Worm (Caenorhabditis elegans): ENCODE results near the gene Y53F4B.12.
A peak's percentile ranks its signal among the peaks of the same experiment; 100 is the strongest.

The Y53F4B.12 gene

DNA sequence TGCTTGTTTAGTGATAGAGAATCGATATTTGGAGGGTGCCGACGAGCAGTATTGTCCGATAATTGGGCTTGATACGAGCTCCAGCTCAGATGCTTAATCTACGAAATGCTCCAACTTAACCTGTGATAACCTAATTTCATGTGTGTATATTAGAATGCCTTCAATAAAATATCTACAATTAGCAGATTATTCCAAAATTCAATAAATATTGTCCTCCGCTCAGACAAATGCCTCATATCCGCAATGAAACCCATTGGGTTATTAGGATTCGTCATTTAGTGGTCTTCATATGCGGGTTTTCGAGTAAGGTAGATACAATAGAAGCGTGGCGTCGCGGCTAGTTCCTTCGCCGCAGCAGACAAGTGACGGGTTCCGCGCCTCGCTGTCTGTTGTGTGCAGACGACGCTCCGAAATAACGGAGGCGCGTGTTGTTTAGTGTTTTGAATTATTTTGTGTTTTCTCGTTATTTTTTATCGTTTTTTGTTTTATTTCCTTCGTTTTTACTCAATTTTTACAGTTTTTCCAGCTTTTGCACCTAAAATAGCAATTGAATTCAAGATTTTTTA is 6.7 kb downstream of the Y53F4B.12 start, which contains the start of gene cmtr-1 (continued):
- peak; percentile 95 for TF ChIP-seq tlf-1 (GFP tag; optimal IDR thresholded peaks at IDR 0.05)
- peak; percentile 68 for TF ChIP-seq die-1 (tag; optimal IDR thresholded peaks at IDR 0.05)
- peak; percentile 22; the same call in 1 of the 2 replicates for TF ChIP-seq aptf-2 (GFP tag; conservative IDR thresholded peaks at IDR 0.05)
- peak; percentile 95 for TF ChIP-seq F49E8.2 (tag; optimal IDR thresholded peaks at IDR 0.05; ENCODE audit: insufficient read depth)
- peak; percentile 82 for TF ChIP-seq F52B5.7 (tag; optimal IDR thresholded peaks at IDR 0.05)
- TF ChIP-seq lir-1 (GFP tag; conservative IDR thresholded peaks at IDR 0.05) = peak; percentile 79
- TF ChIP-seq B0261.1 (tag; optimal IDR thresholded peaks at IDR 0.05) = peak; percentile 42
- TF ChIP-seq F39B2.1 (GFP tag; IDR thresholded peaks at IDR 0.05) = peak; percentile 89; the same call in 1 of the 2 replicates
- TF ChIP-seq dox-1 (GFP tag; IDR thresholded peaks at IDR 0.05) = peak; percentile 98; the same call in 1 of the 2 replicates
- TF ChIP-seq nhr-179 (tag; optimal IDR thresholded peaks at IDR 0.05) = peak; percentile 28
- TF ChIP-seq egl-44 (GFP tag; IDR thresholded peaks at IDR 0.05) = peak; percentile 85
- peak; percentile 91 for TF ChIP-seq Y53G8AR.9 (GFP tag; conservative IDR thresholded peaks at IDR 0.05)
- no peak for TF ChIP-seq sdz-38 (tag; optimal IDR thresholded peaks at IDR 0.05)
- peak; percentile 74 for TF ChIP-seq F10E7.11 (tag; optimal IDR thresholded peaks at IDR 0.05)
- peak; percentile 95 for TF ChIP-seq mcd-1 (GFP tag; IDR thresholded peaks at IDR 0.05)
- TF ChIP-seq ztf-28 (GFP tag; IDR thresholded peaks at IDR 0.05) = peak; percentile 86
- peak; percentile 60 for TF ChIP-seq ztf-18 (tag; optimal IDR thresholded peaks at IDR 0.05)
- no peak for TF ChIP-seq rpc-1 (optimal IDR thresholded peaks at IDR 0.05)
- TF ChIP-seq rpc-1 (tag; optimal IDR thresholded peaks at IDR 0.05) = peak; percentile 17
- TF ChIP-seq rcor-1 (GFP tag; IDR thresholded peaks at IDR 0.05) = peak; percentile 97
- TF ChIP-seq hlh-26 (GFP tag; conservative IDR thresholded peaks at IDR 0.05) = no peak
- TF ChIP-seq ets-4 (GFP tag; optimal IDR thresholded peaks at IDR 0.05) = peak; percentile 51
- TF ChIP-seq let-526 (GFP tag; IDR thresholded peaks at IDR 0.05) = 0 out of 2 replicates have a peak, but pooled peaks have one; percentile 76
- peak; percentile 65; the same call in 1 of the 2 replicates for TF ChIP-seq Y79H2A.3 (GFP tag; conservative IDR thresholded peaks at IDR 0.05)
- peak; percentile 86; the same call in 1 of the 2 replicates for TF ChIP-seq C06A6.2 (GFP tag; conservative IDR thresholded peaks at IDR 0.05)
- TF ChIP-seq ccch-3 (GFP tag; optimal IDR thresholded peaks at IDR 0.05) = peak; percentile 25
- TF ChIP-seq fkh-3 (tag; optimal IDR thresholded peaks at IDR 0.05) = peak; percentile 84
- peak; percentile 54 for TF ChIP-seq xnd-1 (tag; optimal IDR thresholded peaks at IDR 0.05)
- 0 out of 2 replicates have a peak, but pooled peaks have one; percentile 2 for TF ChIP-seq ceh-58 (GFP tag; IDR thresholded peaks at IDR 0.05)
- TF ChIP-seq ceh-27 (GFP tag; optimal IDR thresholded peaks at IDR 0.05) = peak; percentile 94
- peak; percentile 83 for TF ChIP-seq dpff-1 (tag; optimal IDR thresholded peaks at IDR 0.05)
- peak; percentile 87 for TF ChIP-seq ceh-100 (GFP tag; IDR thresholded peaks at IDR 0.05)
- TF ChIP-seq Y67H2A.10 (GFP tag; conservative IDR thresholded peaks at IDR 0.05) = no peak
- no peak for TF ChIP-seq nfya-2 (GFP tag; IDR thresholded peaks at IDR 0.05)
- peak; percentile 62 for TF ChIP-seq B0035.1 (tag; optimal IDR thresholded peaks at IDR 0.05)
- peak; percentile 99 for TF ChIP-seq pbrm-1 (GFP tag; IDR thresholded peaks at IDR 0.05)
- TF ChIP-seq Y95B8A.8 (GFP tag; IDR thresholded peaks at IDR 0.05) = peak; percentile 76
- no peak for TF ChIP-seq hlh-12 (tag; optimal IDR thresholded peaks at IDR 0.05)
- TF ChIP-seq lin-35 (GFP tag; optimal IDR thresholded peaks at IDR 0.05) = peak in 2 of 3 experiments; percentile 63 to 95
- TF ChIP-seq ztf-6 (GFP tag; IDR thresholded peaks at IDR 0.05) = no peak
- TF ChIP-seq F23B12.7 (tag; optimal IDR thresholded peaks at IDR 0.05; ENCODE audit: insufficient read depth) = peak; percentile 69
- TF ChIP-seq ztf-25 (GFP tag; IDR thresholded peaks at IDR 0.05) = no peak
- peak; percentile 85 for TF ChIP-seq mel-28 (tag; optimal IDR thresholded peaks at IDR 0.05; ENCODE audit: borderline replicate concordance)
- TF ChIP-seq repo-1 (tag; optimal IDR thresholded peaks at IDR 0.05) = peak; percentile 97
- TF ChIP-seq ekl-4 (GFP tag; IDR thresholded peaks at IDR 0.05) = peak; percentile 97
- peak; percentile 42 to 80 for TF ChIP-seq let-607 (tag; optimal IDR thresholded peaks at IDR 0.05)
- TF ChIP-seq zfh-2 (GFP tag; conservative IDR thresholded peaks at IDR 0.05) = peak; percentile 92
- TF ChIP-seq chd-7 (tag; optimal IDR thresholded peaks at IDR 0.05) = peak; percentile 86
